Fruit fly (Drosophila melanogaster) whole organism, embryonic: ENCODE data around the gene CG11811.

ENCODE experiments used
- CG13424 ChIP-seq: fragments of 200-800 bp; sonication (Bioruptor generic); optimal IDR thresholded peaks from 2 replicates; lab custom pipeline; 2019; ENCODE audit warnings: missing biosample characterization, mild to moderate bottlenecking, missing genetic modification characterization, moderate library complexity
- CG1792 ChIP-seq: fragments of 200-800 bp; sonication (Bioruptor generic); optimal IDR thresholded peaks from 2 replicates; lab custom pipeline; 2016; ENCODE audit warnings: missing biosample characterization, missing genetic modification characterization
- CG4617 ChIP-seq: fragments of 200-800 bp; sonication (Bioruptor generic); optimal IDR thresholded peaks from 3 replicates; lab custom pipeline; 2016; ENCODE audit warnings: missing biosample characterization, missing genetic modification characterization, borderline replicate concordance
- Doc3 ChIP-seq: fragments of 200-800 bp; sonication (Bioruptor generic); IDR thresholded peaks from 3 replicates; pipeline ENCODE4 v1.3.6; 2022; ENCODE audit warnings: missing biosample characterization, missing genetic modification characterization; ENCODE audit not compliant: partially characterized antibody
- Max ChIP-seq: fragments of 200-800 bp; sonication (Bioruptor generic); optimal IDR thresholded peaks from 2 replicates; lab custom pipeline; 2016; ENCODE audit warnings: missing biosample characterization, mild to moderate bottlenecking, missing genetic modification characterization
- ash1 ChIP-seq: fragments of 200-800 bp; sonication (Bioruptor generic); optimal IDR thresholded peaks from 2 replicates; lab custom pipeline; 2018; ENCODE audit warnings: missing biosample characterization, mild to moderate bottlenecking, missing genetic modification characterization
- gem ChIP-seq: fragments of 200-800 bp; sonication (Bioruptor generic); optimal IDR thresholded peaks from 2 replicates; lab custom pipeline; 2019; ENCODE audit warnings: missing biosample characterization, mild to moderate bottlenecking, missing genetic modification characterization, moderate library complexity
- lola ChIP-seq, 3 experiments: fragments of >200 bp in 2 of 3; fragments of 200-800 bp in 1 of 3; sonication (Bioruptor generic) in 1 of 3; optimal IDR thresholded peaks; 2 replicates each; lab custom pipeline; 2017 to 2019; ENCODE audit warnings: missing biosample characterization in 3 of 3, missing genetic modification characterization in 3 of 3, mild to moderate bottlenecking in 1 of 3, moderate library complexity in 1 of 3
- ro ChIP-seq: fragments of 200-800 bp; sonication (Bioruptor generic); IDR thresholded peaks from 2 replicates; pipeline ENCODE4 v1.3.6; 2022; ENCODE audit warnings: missing biosample characterization, missing genetic modification characterization
- sim ChIP-seq: fragments of 200-800 bp; sonication (Bioruptor generic); IDR thresholded peaks from 2 replicates; pipeline ENCODE4 v1.3.6; 2022; ENCODE audit warnings: missing biosample characterization, missing genetic modification characterization

dm6 chr3L:10666511-10667003 is 24.3 kb upstream of the CG11811 start:
- TF ChIP-seq sim (GFP tag; lab: Robert Waterston, UW) (no peak), Doc3 (GFP tag; lab: Robert Waterston, UW) (no peak), CG13424 (tag; lab: Kevin White, UChicago) (no peak), CG1792 (GFP tag; lab: Kevin White, UChicago) (no peak), ash1 (GFP tag; lab: Kevin White, UChicago) (no peak), CG4617 (GFP tag; lab: Kevin White, UChicago) (no peak), Max (no peak), gem (no peak), lola (GFP tag; optimal IDR thresholded peaks at IDR 0.05; lab: Kevin White, UChicago) (no peak), ro (GFP tag; lab: Robert Waterston, UW) (no peak)
